Fruit fly (Drosophila melanogaster) whole organism, embryonic: ENCODE data around the gene SCCRO.

Experiments used
- BEAF-32 ChIP-seq: fragments of 200-800 bp; sonication (Bioruptor generic); optimal IDR thresholded peaks from 3 replicates; lab custom pipeline; 2017; ENCODE audit warnings: missing biosample characterization, missing genetic modification characterization, mild to moderate bottlenecking, moderate library complexity, missing genetic modification reagents
- CG10267 ChIP-seq: fragments of 200-800 bp; sonication (Bioruptor generic); optimal IDR thresholded peaks from 2 replicates; lab custom pipeline; 2018; ENCODE audit warnings: missing biosample characterization, mild to moderate bottlenecking, missing genetic modification characterization, moderate library complexity
- CG10462 ChIP-seq: fragments of 200-800 bp; sonication (Bioruptor generic); optimal IDR thresholded peaks from 2 replicates; lab custom pipeline; 2016; ENCODE audit warnings: missing biosample characterization, missing genetic modification characterization
- CG18262 ChIP-seq: fragments of 200-800 bp; optimal IDR thresholded peaks from 3 replicates; lab custom pipeline; 2019; ENCODE audit warnings: missing biosample characterization, mild to moderate bottlenecking, missing genetic modification characterization, moderate library complexity
- CG6272 ChIP-seq: fragments of 200-800 bp; sonication (Bioruptor generic); IDR thresholded peaks from 2 replicates; pipeline ENCODE4 v1.3.6; 2022; ENCODE audit warnings: missing biosample characterization, missing genetic modification characterization
- Hmx ChIP-seq: fragments of 200-800 bp; sonication (Bioruptor generic); optimal IDR thresholded peaks from 2 replicates; lab custom pipeline; 2016; ENCODE audit warnings: missing biosample characterization, missing genetic modification characterization
- Hr3 ChIP-seq: fragments of 200-800 bp; sonication (Bioruptor generic); optimal IDR thresholded peaks from 3 replicates; lab custom pipeline; 2016; ENCODE audit warnings: missing biosample characterization, missing genetic modification characterization
- Myb ChIP-seq: fragments of 200-800 bp; sonication (Bioruptor generic); optimal IDR thresholded peaks from 2 replicates; lab custom pipeline; 2016; ENCODE audit warnings: missing biosample characterization, missing genetic modification characterization
- Nf-YC ChIP-seq: fragments of 200-800 bp; optimal IDR thresholded peaks from 3 replicates; lab custom pipeline; 2019; ENCODE audit warnings: missing biosample characterization, mild to moderate bottlenecking, missing genetic modification characterization, moderate library complexity
- Usf ChIP-seq: fragments of 200-800 bp; sonication (Bioruptor generic); optimal IDR thresholded peaks from 2 replicates; lab custom pipeline; 2017; ENCODE audit warnings: missing genotype, missing biosample characterization, missing genetic modification characterization
- ara ChIP-seq: fragments of 200-800 bp; sonication (Bioruptor generic); IDR thresholded peaks from 2 replicates; pipeline ENCODE4 v1.3.6; 2022; ENCODE audit warnings: missing biosample characterization, missing genetic modification characterization
- insv ChIP-seq, 2 experiments: fragments of 200-800 bp; sonication (Bioruptor generic); optimal IDR thresholded peaks; 3 replicates each; lab custom pipeline; 2016 to 2018; ENCODE audit warnings: missing biosample characterization in 2 of 2, missing genetic modification characterization in 2 of 2
- lmd ChIP-seq: fragments of 200-800 bp; sonication (Bioruptor generic); IDR thresholded peaks from 2 replicates; pipeline ENCODE4 v1.3.6; 2022; ENCODE audit warnings: missing biosample characterization, missing genetic modification characterization
- usp ChIP-seq: fragments of >200 bp; optimal IDR thresholded peaks from 2 replicates; lab custom pipeline; 2017; ENCODE audit warnings: missing biosample characterization, missing genetic modification characterization

- no peak for TF ChIP-seq CG6272 (GFP tag; lab: Robert Waterston, UW)
- peak; percentile 58 for TF ChIP-seq lmd (GFP tag; lab: Robert Waterston, UW)
- peak; percentile 14 for TF ChIP-seq Myb (GFP tag; lab: Kevin White, UChicago)
- TF ChIP-seq insv (GFP tag; optimal IDR thresholded peaks at IDR 0.05; lab: Kevin White, UChicago): no peak
- TF ChIP-seq ara: no peak
- TF ChIP-seq Hr3 (GFP tag; lab: Kevin White, UChicago): no peak
- TF ChIP-seq CG10267 (tag; lab: Kevin White, UChicago): peak; percentile 46
- no peak for TF ChIP-seq Hmx
- no peak for TF ChIP-seq CG10462 (GFP tag; lab: Kevin White, UChicago)
- peak; percentile 79 for TF ChIP-seq CG18262 (tag; lab: Kevin White, UChicago)
- no peak for TF ChIP-seq Nf-YC (tag; lab: Kevin White, UChicago)
- no peak for TF ChIP-seq Usf
- no peak for TF ChIP-seq usp (GFP tag; lab: Kevin White, UChicago)
- no peak for TF ChIP-seq BEAF-32 (GFP tag; lab: Kevin White, UChicago)
Measured at dm6 chr3L:15532368-15533030, 30.7 kb upstream of the SCCRO start.
